Fruit fly (Drosophila melanogaster): ENCODE data around the gene srp.

- TF ChIP-seq Snoo (tag; optimal IDR thresholded peaks at IDR 0.05) (no peak), gl (tag; optimal IDR thresholded peaks at IDR 0.05) (no peak), D1 (tag; optimal IDR thresholded peaks at IDR 0.05) (no peak), CG17806 (tag; optimal IDR thresholded peaks at IDR 0.05) (no peak), CG32121 (GFP tag; IDR thresholded peaks at IDR 0.05) (no peak), CG13204 (GFP tag; optimal IDR thresholded peaks at IDR 0.05) (no peak), rn (GFP tag; IDR thresholded peaks at IDR 0.05) (no peak), fd96Ca (GFP tag; IDR thresholded peaks at IDR 0.05) (no peak), Pif1A (GFP tag; optimal IDR thresholded peaks at IDR 0.05) (no peak), CG14655 (GFP tag; optimal IDR thresholded peaks at IDR 0.05) (no peak), CG15710 (tag; optimal IDR thresholded peaks at IDR 0.05) (no peak), CG9948 (tag; optimal IDR thresholded peaks at IDR 0.05) (no peak), CG12605 (GFP tag; IDR thresholded peaks at IDR 0.05) (no peak), CG34367 (tag; optimal IDR thresholded peaks at IDR 0.05) (no peak)
Measured at dm6 chr3R:16010009-16010505, 24.1 kb downstream of the srp start.
